Fruit fly (Drosophila melanogaster) whole organism, prepupa: ENCODE measurements around the gene CG13056.

ENCODE experiments used
- CG15336 ChIP-seq: fragments of 200-800 bp; sonication (Bioruptor generic); IDR thresholded peaks from 2 replicates; pipeline ENCODE4 v1.3.6; 2022; ENCODE audit warnings: missing biosample characterization, missing genetic modification characterization
- CG6854 ChIP-seq: fragments of 200-800 bp; sonication (Bioruptor generic); optimal IDR thresholded peaks from 2 replicates; lab custom pipeline; 2017; ENCODE audit warnings: missing biosample characterization, mild to moderate bottlenecking, missing genetic modification characterization
- CG7368 ChIP-seq: fragments of 200-800 bp; sonication (Bioruptor generic); optimal IDR thresholded peaks from 3 replicates; lab custom pipeline; 2016; ENCODE audit warnings: missing biosample characterization, missing genetic modification characterization
- Eip75B ChIP-seq: fragments of 200-800 bp; sonication (Bioruptor generic); optimal IDR thresholded peaks from 3 replicates; lab custom pipeline; 2016; ENCODE audit warnings: missing biosample characterization, missing genetic modification characterization
- Eip78C ChIP-seq: fragments of 200-800 bp; sonication (Bioruptor generic); peaks from one replicate; lab custom pipeline; 2016; ENCODE audit warnings: missing biosample characterization, missing genetic modification characterization
- Gug ChIP-seq: fragments of 200-800 bp; sonication (Bioruptor generic); IDR thresholded peaks from 2 replicates; pipeline ENCODE4 v1.3.6; 2022; ENCODE audit warnings: missing biosample characterization, missing genetic modification characterization
- Met ChIP-seq: fragments of 200-800 bp; sonication (Bioruptor generic); optimal IDR thresholded peaks from 3 replicates; lab custom pipeline; 2016; ENCODE audit warnings: missing biosample characterization, missing genetic modification characterization
- OdsH ChIP-seq: fragments of 200-800 bp; sonication (Bioruptor generic); optimal IDR thresholded peaks from 3 replicates; lab custom pipeline; 2016; ENCODE audit warnings: missing biosample characterization, missing genetic modification characterization
- Smox ChIP-seq: fragments of 200-800 bp; sonication (Bioruptor generic); optimal IDR thresholded peaks from 3 replicates; lab custom pipeline; 2016; ENCODE audit warnings: missing biosample characterization, missing genetic modification characterization
- Sox102F ChIP-seq: fragments of 200-800 bp; sonication (Bioruptor generic); optimal IDR thresholded peaks from 2 replicates; lab custom pipeline; 2016; ENCODE audit warnings: missing biosample characterization, mild to moderate bottlenecking, missing genetic modification characterization
- dsx ChIP-seq: fragments of 200-800 bp; optimal IDR thresholded peaks from 3 replicates; lab custom pipeline; 2019; ENCODE audit warnings: missing biosample characterization, mild to moderate bottlenecking, missing genetic modification characterization, moderate library complexity; ENCODE audit not compliant: poor library complexity, severe bottlenecking
- net ChIP-seq: fragments of 200-800 bp; sonication (Bioruptor generic); optimal IDR thresholded peaks from 3 replicates; lab custom pipeline; 2016; ENCODE audit warnings: missing biosample characterization, missing genetic modification characterization

- TF ChIP-seq CG7368 (GFP tag; lab: Kevin White, UChicago): no peak
- no peak for TF ChIP-seq Sox102F (GFP tag; lab: Kevin White, UChicago)
- TF ChIP-seq Smox (GFP tag; lab: Kevin White, UChicago): no peak
- TF ChIP-seq OdsH (GFP tag; lab: Kevin White, UChicago): no peak
- no peak for TF ChIP-seq CG6854 (GFP tag; lab: Kevin White, UChicago)
- TF ChIP-seq Met (GFP tag; lab: Kevin White, UChicago): no peak
- TF ChIP-seq Gug (GFP tag; lab: Robert Waterston, UW): no peak
- no peak for TF ChIP-seq Eip78C (GFP tag; lab: Kevin White, UChicago)
- no peak for TF ChIP-seq Eip75B (GFP tag; lab: Kevin White, UChicago)
- no peak for TF ChIP-seq net (GFP tag; lab: Kevin White, UChicago)
- TF ChIP-seq CG15336 (GFP tag; lab: Robert Waterston, UW): no peak
- TF ChIP-seq dsx (GFP tag; lab: Kevin White, UChicago): no peak
Measured at dm6 chr3L:16364599-16364998, 31.5 kb downstream of the CG13056 start, which contains the start of gene Cpr72Eb.
